Worm (Caenorhabditis elegans) whole organism, late embryonic: ENCODE measurements around the gene R07B7.12.

ENCODE experiments used
- ceh-48 ChIP-seq: sonication (generic microtip); optimal IDR thresholded peaks from 2 replicates; lab custom pipeline; 2016; ENCODE audit warnings: missing genetic modification characterization, inconsistent platforms, missing compliant biosample characterization
- eyg-1 ChIP-seq: sonication (generic microtip); optimal IDR thresholded peaks from 2 replicates; lab custom pipeline; 2016; ENCODE audit warnings: missing genotype, missing genetic modification characterization, missing compliant biosample characterization
- fkh-10 ChIP-seq: fragments of 150-350 bp; optimal IDR thresholded peaks from 2 replicates; lab custom pipeline; 2014; ENCODE audit warnings: missing biosample characterization, missing genetic modification reagents, missing genetic modification characterization
- pat-9 ChIP-seq: fragments of 200-800 bp; sonication (Bioruptor generic); optimal IDR thresholded peaks from 2 replicates; lab custom pipeline; 2018; ENCODE audit warnings: mild to moderate bottlenecking, missing genetic modification characterization, moderate library complexity, missing compliant biosample characterization
- sdc-2 ChIP-seq: sonication (generic microtip); optimal IDR thresholded peaks from 2 replicates; lab custom pipeline; 2016; ENCODE audit warnings: missing genotype, missing genetic modification characterization, missing compliant biosample characterization

DNA sequence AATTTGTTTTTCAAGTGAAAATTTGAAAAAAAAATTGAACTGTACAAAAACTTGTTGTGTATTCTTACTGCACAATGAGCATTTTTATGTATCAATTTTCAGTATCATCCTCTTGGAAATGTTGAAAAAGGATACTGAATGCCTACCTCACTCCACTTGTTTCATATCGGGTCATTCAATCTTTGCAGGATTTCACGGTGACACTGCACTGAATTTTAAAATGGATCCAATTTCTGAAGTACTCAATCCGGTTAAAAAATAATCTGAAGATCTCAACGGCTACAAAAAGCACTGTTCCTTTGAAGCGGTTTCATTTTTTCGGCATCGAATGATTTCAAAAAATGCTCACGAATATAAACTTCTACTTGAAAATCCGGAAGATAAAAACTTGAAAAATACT, 49.1 kb downstream of the R07B7.12 start:
- TF ChIP-seq fkh-10 (GFP tag; lab: Kevin White, UChicago) (no peak), sdc-2 (no peak), eyg-1 (tag; lab: Kevin White, UChicago) (no peak), ceh-48 (tag; lab: Kevin White, UChicago) (no peak), pat-9 (no peak)
